Worm (Caenorhabditis elegans) whole organism, L4/young adult: ENCODE data around the gene ddn-3.

Source experiments
- W03F9.2 ChIP-seq: fragments of 150-350 bp; optimal IDR thresholded peaks from 2 replicates; lab custom pipeline; 2014; ENCODE audit warnings: missing biosample characterization, missing genetic modification characterization
- him-1 ChIP-seq: sonication (generic microtip); optimal IDR thresholded peaks from 2 replicates; lab custom pipeline; 2016; ENCODE audit warnings: missing genotype, missing genetic modification reagents, missing genetic modification characterization, missing compliant biosample characterization

DNA sequence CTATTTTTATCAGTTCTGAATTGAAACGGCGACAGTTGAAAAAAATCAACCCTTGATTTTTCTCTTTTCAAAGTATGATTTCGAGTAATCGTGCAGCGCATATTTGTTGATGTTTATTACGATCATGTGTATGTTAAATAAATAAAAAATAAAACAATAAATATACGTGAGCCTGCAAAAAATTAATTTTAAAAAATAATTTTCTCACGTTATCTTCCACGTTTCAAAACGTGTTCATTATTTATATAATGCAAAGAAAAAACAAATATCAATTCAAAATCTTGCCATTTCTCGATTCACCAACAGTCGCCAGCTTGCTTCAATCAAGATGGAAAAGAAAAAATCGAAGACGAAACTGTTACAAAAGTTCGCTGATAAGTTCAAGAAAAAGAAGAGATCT, 27.8 kb downstream of the ddn-3 start, which contains the start of gene F40G12.10:
- TF ChIP-seq him-1 (tag; lab: Kevin White, UChicago): no peak
- TF ChIP-seq W03F9.2: no peak
